Fruit fly (Drosophila melanogaster) whole organism, embryonic: ENCODE measurements around the gene dpr2.

Source experiments
- Atf6 ChIP-seq: fragments of 200-800 bp; sonication (Bioruptor generic); IDR thresholded peaks from 2 replicates; pipeline ENCODE4 v1.3.6; 2022; ENCODE audit warnings: missing biosample characterization, missing genetic modification characterization
- CG10366 ChIP-seq: fragments of 200-800 bp; sonication (Bioruptor generic); IDR thresholded peaks from 2 replicates; pipeline ENCODE4 v1.3.6; 2022; ENCODE audit warnings: missing biosample characterization, missing genetic modification characterization
- CG12299 ChIP-seq: fragments of 200-800 bp; sonication (Bioruptor generic); optimal IDR thresholded peaks from 2 replicates; lab custom pipeline; 2018; ENCODE audit warnings: missing biosample characterization, mild to moderate bottlenecking, missing genetic modification characterization
- CG12391 ChIP-seq: fragments of 200-800 bp; sonication (Bioruptor generic); optimal IDR thresholded peaks from 3 replicates; lab custom pipeline; 2018; ENCODE audit warnings: missing biosample characterization, mild to moderate bottlenecking, missing genetic modification characterization, moderate library complexity
- CG14965 ChIP-seq: fragments of 200-800 bp; sonication (Bioruptor generic); optimal IDR thresholded peaks from 2 replicates; lab custom pipeline; 2016; ENCODE audit warnings: missing biosample characterization, missing genetic modification characterization, borderline replicate concordance
- CG17328 ChIP-seq: fragments of 200-800 bp; sonication (Bioruptor generic); IDR thresholded peaks from 2 replicates; pipeline ENCODE4 v1.3.6; 2022; ENCODE audit warnings: missing biosample characterization, missing genetic modification characterization
- CG17361 ChIP-seq: fragments of 200-800 bp; sonication (Bioruptor generic); IDR thresholded peaks from 3 replicates; pipeline ENCODE4 v1.3.6; 2022; ENCODE audit warnings: missing biosample characterization, missing genetic modification characterization
- CG17612 ChIP-seq: fragments of 200-800 bp; sonication (Bioruptor generic); IDR thresholded peaks from 2 replicates; pipeline ENCODE4 v1.3.6; 2022; ENCODE audit warnings: missing biosample characterization, missing genetic modification characterization
- CG17829 ChIP-seq: fragments of 200-800 bp; optimal IDR thresholded peaks from 2 replicates; lab custom pipeline; 2019; ENCODE audit warnings: missing biosample characterization, mild to moderate bottlenecking, missing genetic modification characterization, moderate library complexity
- CG18262 ChIP-seq: fragments of 200-800 bp; optimal IDR thresholded peaks from 3 replicates; lab custom pipeline; 2019; ENCODE audit warnings: missing biosample characterization, mild to moderate bottlenecking, missing genetic modification characterization, moderate library complexity
- CG3281 ChIP-seq: fragments of 200-800 bp; sonication (Bioruptor generic); optimal IDR thresholded peaks from 3 replicates; lab custom pipeline; 2017; ENCODE audit warnings: missing biosample characterization, mild to moderate bottlenecking, missing genetic modification characterization
- CG3847 ChIP-seq: fragments of 200-800 bp; sonication (Bioruptor generic); IDR thresholded peaks from 2 replicates; pipeline ENCODE4 v1.3.6; 2022; ENCODE audit warnings: missing biosample characterization, missing genetic modification characterization
- CG3995 ChIP-seq: fragments of 200-800 bp; sonication (Bioruptor generic); optimal IDR thresholded peaks from 3 replicates; lab custom pipeline; 2016; ENCODE audit warnings: missing biosample characterization, missing genetic modification characterization
- CG4617 ChIP-seq: fragments of 200-800 bp; sonication (Bioruptor generic); optimal IDR thresholded peaks from 3 replicates; lab custom pipeline; 2016; ENCODE audit warnings: missing biosample characterization, missing genetic modification characterization, borderline replicate concordance
- CG9817 ChIP-seq: fragments of 200-800 bp; sonication (Bioruptor generic); optimal IDR thresholded peaks from 2 replicates; lab custom pipeline; 2018; ENCODE audit warnings: missing biosample characterization, mild to moderate bottlenecking, missing genetic modification characterization, moderate library complexity
- Dek ChIP-seq: fragments of 200-800 bp; sonication (Bioruptor generic); optimal IDR thresholded peaks from 3 replicates; lab custom pipeline; 2019; ENCODE audit warnings: missing biosample characterization, mild to moderate bottlenecking, missing genetic modification characterization, moderate library complexity
- Dip3 ChIP-seq: fragments of 200-800 bp; sonication (Bioruptor generic); optimal IDR thresholded peaks from 3 replicates; lab custom pipeline; 2016; ENCODE audit warnings: missing biosample characterization, missing genetic modification characterization
- Doc2 ChIP-seq: fragments of 200-800 bp; sonication (Bioruptor generic); IDR thresholded peaks from 2 replicates; pipeline ENCODE4 v1.3.6; 2022; ENCODE audit warnings: missing biosample characterization, missing genetic modification characterization
- Elba2 ChIP-seq: fragments of 200-800 bp; sonication (Bioruptor generic); optimal IDR thresholded peaks from 3 replicates; lab custom pipeline; 2016; ENCODE audit warnings: missing biosample characterization, missing genetic modification characterization
- Ets65A ChIP-seq: fragments of 200-800 bp; sonication (Bioruptor generic); peaks from one replicate; lab custom pipeline; 2016; ENCODE audit warnings: missing biosample characterization, missing genetic modification characterization
- Gsc ChIP-seq: fragments of 200-800 bp; sonication (Bioruptor generic); IDR thresholded peaks from 2 replicates; pipeline ENCODE4 v1.3.6; 2022; ENCODE audit warnings: missing biosample characterization, missing genetic modification characterization
- MESR4 ChIP-seq: fragments of 200-800 bp; sonication (Bioruptor generic); optimal IDR thresholded peaks from 2 replicates; lab custom pipeline; 2018; ENCODE audit warnings: missing biosample characterization, mild to moderate bottlenecking, missing genetic modification characterization, moderate library complexity
- NC2α ChIP-seq: fragments of 200-800 bp; sonication (Bioruptor generic); optimal IDR thresholded peaks from 2 replicates; lab custom pipeline; 2016; ENCODE audit warnings: missing biosample characterization, missing genetic modification characterization
- NC2β ChIP-seq: fragments of 200-800 bp; sonication (Bioruptor generic); optimal IDR thresholded peaks from 2 replicates; lab custom pipeline; 2016; ENCODE audit warnings: missing biosample characterization, missing genetic modification characterization
- PHDP ChIP-seq: fragments of 200-800 bp; sonication (Bioruptor generic); optimal IDR thresholded peaks from 3 replicates; lab custom pipeline; 2018; ENCODE audit warnings: missing biosample characterization, mild to moderate bottlenecking, missing genetic modification characterization, moderate library complexity
- Sox100B ChIP-seq: fragments of 200-800 bp; sonication (Bioruptor generic); optimal IDR thresholded peaks from 3 replicates; lab custom pipeline; 2018; ENCODE audit warnings: missing biosample characterization, mild to moderate bottlenecking, missing genetic modification characterization
- TFAM ChIP-seq: fragments of 200-800 bp; sonication (Bioruptor generic); optimal IDR thresholded peaks from 2 replicates; lab custom pipeline; 2017; ENCODE audit warnings: missing biosample characterization, missing genetic modification characterization, inconsistent platforms
- amos ChIP-seq: fragments of 200-800 bp; sonication (Bioruptor generic); IDR thresholded peaks from 2 replicates; pipeline ENCODE4 v1.3.6; 2022; ENCODE audit warnings: missing biosample characterization, missing genetic modification characterization; ENCODE audit not compliant: partially characterized antibody
- ara ChIP-seq: fragments of 200-800 bp; sonication (Bioruptor generic); IDR thresholded peaks from 2 replicates; pipeline ENCODE4 v1.3.6; 2022; ENCODE audit warnings: missing biosample characterization, missing genetic modification characterization
- ase ChIP-seq: fragments of 200-800 bp; sonication (Bioruptor generic); IDR thresholded peaks from 3 replicates; pipeline ENCODE4 v1.3.6; 2022; ENCODE audit warnings: missing biosample characterization, missing genetic modification characterization
- ato ChIP-seq: fragments of 200-800 bp; sonication (Bioruptor generic); IDR thresholded peaks from 2 replicates; pipeline ENCODE4 v1.3.6; 2022; ENCODE audit warnings: missing biosample characterization, missing genetic modification characterization; ENCODE audit not compliant: partially characterized antibody
- bbx ChIP-seq: fragments of 200-800 bp; sonication (Bioruptor generic); IDR thresholded peaks from 2 replicates; pipeline ENCODE4 v1.3.6; 2022; ENCODE audit warnings: missing biosample characterization, missing genetic modification characterization; ENCODE audit not compliant: partially characterized antibody
- fd64A ChIP-seq: fragments of 200-800 bp; sonication (Bioruptor generic); optimal IDR thresholded peaks from 3 replicates; lab custom pipeline; 2018; ENCODE audit warnings: missing biosample characterization, mild to moderate bottlenecking, missing genetic modification characterization
- gem ChIP-seq: fragments of 200-800 bp; sonication (Bioruptor generic); optimal IDR thresholded peaks from 2 replicates; lab custom pipeline; 2019; ENCODE audit warnings: missing biosample characterization, mild to moderate bottlenecking, missing genetic modification characterization, moderate library complexity
- grau ChIP-seq: fragments of 200-800 bp; optimal IDR thresholded peaks from 3 replicates; lab custom pipeline; 2019; ENCODE audit warnings: missing biosample characterization, mild to moderate bottlenecking, missing genetic modification characterization, moderate library complexity
- gro ChIP-seq: fragments of 200-800 bp; sonication (Bioruptor generic); optimal IDR thresholded peaks from 2 replicates; lab custom pipeline; 2016; ENCODE audit warnings: missing biosample characterization, missing genetic modification characterization
- ham ChIP-seq: fragments of 200-800 bp; sonication (Bioruptor generic); IDR thresholded peaks from 2 replicates; pipeline ENCODE4 v1.3.6; 2022; ENCODE audit warnings: missing biosample characterization, missing genetic modification characterization
- inv ChIP-seq: fragments of 200-800 bp; sonication (Bioruptor generic); IDR thresholded peaks from 2 replicates; pipeline ENCODE4 v1.3.6; 2022; ENCODE audit warnings: missing biosample characterization, missing genetic modification characterization; ENCODE audit not compliant: partially characterized antibody
- ken ChIP-seq: fragments of 200-800 bp; sonication (Bioruptor generic); IDR thresholded peaks from 3 replicates; pipeline ENCODE4 v1.3.6; 2022; ENCODE audit warnings: missing biosample characterization, missing genetic modification characterization
- pan ChIP-seq, 4 experiments: fragments of >200 bp in 3 of 4; fragments of 200-800 bp in 1 of 4; sonication (Bioruptor generic) in 1 of 4; optimal IDR thresholded peaks in 3 of 4; IDR thresholded peaks in 1 of 4; 2 replicates each; pipeline versions ENCODE4 v1.3.6 to Lab custom; 2017 to 2022; ENCODE audit warnings: missing biosample characterization in 2 of 4, missing genetic modification characterization in 2 of 4, mixed read lengths in 1 of 4
- pzg ChIP-seq: fragments of 200-800 bp; sonication (Bioruptor generic); optimal IDR thresholded peaks from 3 replicates; lab custom pipeline; 2018; ENCODE audit warnings: missing biosample characterization, mild to moderate bottlenecking, missing genetic modification characterization, moderate library complexity
- row ChIP-seq: fragments of 200-800 bp; sonication (Bioruptor generic); IDR thresholded peaks from 3 replicates; pipeline ENCODE4 v1.3.6; 2022; ENCODE audit warnings: missing biosample characterization, missing genetic modification characterization
- schlank ChIP-seq: fragments of 200-800 bp; sonication (Bioruptor generic); optimal IDR thresholded peaks from 2 replicates; lab custom pipeline; 2018; ENCODE audit warnings: missing biosample characterization, mild to moderate bottlenecking, missing genetic modification characterization
- sens-2 ChIP-seq: fragments of 200-800 bp; sonication (Bioruptor generic); IDR thresholded peaks from 2 replicates; pipeline ENCODE4 v1.3.6; 2022; ENCODE audit warnings: missing biosample characterization, missing genetic modification characterization
- tll ChIP-seq, 2 experiments: fragments of 200-800 bp in 1 of 2; fragments of >200 bp in 1 of 2; sonication (Bioruptor generic) in 1 of 2; optimal IDR thresholded peaks; 2 replicates each; lab custom pipeline; 2017 to 2019; ENCODE audit warnings: missing biosample characterization in 2 of 2, missing genetic modification characterization in 2 of 2, mild to moderate bottlenecking in 1 of 2, moderate library complexity in 1 of 2
- toy ChIP-seq: fragments of 200-800 bp; sonication (Bioruptor generic); IDR thresholded peaks from 2 replicates; pipeline ENCODE4 v1.3.6; 2022; ENCODE audit warnings: missing biosample characterization, missing genetic modification characterization
- vnd ChIP-seq: fragments of 200-800 bp; sonication (Bioruptor generic); IDR thresholded peaks from 3 replicates; pipeline ENCODE4 v1.3.6; 2022; ENCODE audit warnings: missing biosample characterization, missing genetic modification characterization; ENCODE audit not compliant: partially characterized antibody
- wdn ChIP-seq: fragments of 200-800 bp; sonication (Bioruptor generic); IDR thresholded peaks from 2 replicates; pipeline ENCODE4 v1.3.6; 2022; ENCODE audit warnings: missing biosample characterization, missing genetic modification characterization
- wek ChIP-seq: fragments of 200-800 bp; sonication (Bioruptor generic); optimal IDR thresholded peaks from 3 replicates; lab custom pipeline; 2018; ENCODE audit warnings: missing biosample characterization, mild to moderate bottlenecking, missing genetic modification characterization, moderate library complexity
- z ChIP-seq: fragments of 200-800 bp; sonication (Bioruptor generic); IDR thresholded peaks from 3 replicates; pipeline ENCODE4 v1.3.6; 2022; ENCODE audit warnings: missing biosample characterization, missing genetic modification characterization
- zfh2 ChIP-seq: fragments of 200-800 bp; sonication (Bioruptor generic); optimal IDR thresholded peaks from 2 replicates; lab custom pipeline; 2016; ENCODE audit warnings: missing biosample characterization, missing genetic modification characterization

The dpr2 gene

dm6 chr2L:10970134-10970533 lies 6.2 kb upstream of the dpr2 start, which contains the start of the genes Tmem214 and YL-1 (continued):
- TF ChIP-seq grau (tag; lab: Kevin White, UChicago) = peak; percentile 11
- no peak for TF ChIP-seq TFAM (GFP tag; lab: Kevin White, UChicago)
- TF ChIP-seq NC2β (GFP tag; lab: Kevin White, UChicago) = peak; percentile 1
- TF ChIP-seq CG17829 (tag; lab: Kevin White, UChicago) = peak; percentile 45
- no peak for TF ChIP-seq ken
- TF ChIP-seq PHDP = peak; percentile 4
- peak; percentile 15; the same call in 1 of the 2 replicates for TF ChIP-seq bbx (GFP tag; lab: Robert Waterston, UW)
- no peak for TF ChIP-seq gro (GFP tag; lab: Kevin White, UChicago)
- peak; percentile 95 for TF ChIP-seq CG4617 (GFP tag; lab: Kevin White, UChicago)
- TF ChIP-seq pzg (GFP tag; lab: Kevin White, UChicago) = peak; percentile 77
- TF ChIP-seq CG14965 = no peak
- no peak for TF ChIP-seq wdn (GFP tag; lab: Robert Waterston, UW)
- TF ChIP-seq schlank (tag; lab: Kevin White, UChicago) = no peak
- TF ChIP-seq gem (tag; lab: Kevin White, UChicago) = peak; percentile 20
- TF ChIP-seq Dek (tag; lab: Kevin White, UChicago) = no peak
- peak; percentile 59 for TF ChIP-seq CG3847 (GFP tag; lab: Robert Waterston, UW)
- no peak for TF ChIP-seq fd64A (GFP tag; lab: Kevin White, UChicago)
- TF ChIP-seq Sox100B = no peak
- no peak for TF ChIP-seq ase
- peak; percentile 51 for TF ChIP-seq amos
- TF ChIP-seq z = no peak
- TF ChIP-seq ato (GFP tag; lab: Robert Waterston, UW) = no peak
- TF ChIP-seq Doc2 (GFP tag; lab: Robert Waterston, UW) = no peak
- TF ChIP-seq NC2α (GFP tag; lab: Kevin White, UChicago) = no peak
- TF ChIP-seq Gsc (GFP tag; lab: Robert Waterston, UW) = no peak
- TF ChIP-seq CG12391 = peak; percentile 27
- TF ChIP-seq Dip3 (GFP tag; lab: Kevin White, UChicago) = no peak
- no peak for TF ChIP-seq wek
- TF ChIP-seq toy (GFP tag; lab: Robert Waterston, UW) = no peak
- TF ChIP-seq ara (GFP tag; lab: Robert Waterston, UW) = no peak
- peak; percentile 17 for TF ChIP-seq CG3995 (GFP tag; lab: Kevin White, UChicago)
- TF ChIP-seq pan (optimal IDR thresholded peaks at IDR 0.05; lab: Kevin White, UChicago) = no peak
- TF ChIP-seq pan (GFP tag; optimal IDR thresholded peaks at IDR 0.05 in 1 of 2, IDR thresholded peaks at IDR 0.05 in 1 of 2) = no peak
- no peak for TF ChIP-seq CG9817
- TF ChIP-seq CG12299 (tag; lab: Kevin White, UChicago) = peak; percentile 8
- TF ChIP-seq CG17361 (GFP tag; lab: Robert Waterston, UW) = 0 out of 3 replicates have a peak, but pooled peaks have one; percentile 28
- no peak for TF ChIP-seq zfh2 (GFP tag; lab: Kevin White, UChicago)
- TF ChIP-seq tll (GFP tag; optimal IDR thresholded peaks at IDR 0.05; lab: Kevin White, UChicago) = no peak
- peak; percentile 64 for TF ChIP-seq Elba2
- no peak for TF ChIP-seq CG10366 (GFP tag; lab: Robert Waterston, UW)
- peak; percentile 42 for TF ChIP-seq CG3281
- no peak for TF ChIP-seq CG17328 (GFP tag; lab: Robert Waterston, UW)
- peak; percentile 48; the same call in 1 of the 2 replicates for TF ChIP-seq inv
- TF ChIP-seq vnd (GFP tag; lab: Robert Waterston, UW) = no peak
- no peak for TF ChIP-seq ham (GFP tag; lab: Robert Waterston, UW)
- peak; percentile 44; the same call in 2 of the 3 replicates for TF ChIP-seq row (GFP tag; lab: Robert Waterston, UW)
- TF ChIP-seq sens-2 (GFP tag; lab: Robert Waterston, UW) = no peak
- TF ChIP-seq CG18262 (tag; lab: Kevin White, UChicago) = peak; percentile 3
- TF ChIP-seq Ets65A (GFP tag; lab: Kevin White, UChicago) = peak; percentile 86
- no peak for TF ChIP-seq CG17612 (GFP tag; lab: Robert Waterston, UW)
- peak; percentile 22 for TF ChIP-seq MESR4
- TF ChIP-seq Atf6 (GFP tag; lab: Robert Waterston, UW) = no peak
